Worm (Caenorhabditis elegans): Measurements from ENCODE around the gene T19C3.7.

- TF ChIP-seq ama-1 (optimal IDR thresholded peaks at IDR 0.05) (no peak), F13C5.2 (tag; optimal IDR thresholded peaks at IDR 0.05) (peak; percentile 8)
These were observed 32.4 kb upstream of the T19C3.7 start, which contains the start of gene W02B3.3 for ce11 chrIII:668303-668893.
